Worm (Caenorhabditis elegans) whole organism, young adult: ENCODE measurements around the gene ltd-1.

Experiments used
- B0035.1 ChIP-seq: sonication (generic microtip); optimal IDR thresholded peaks from 2 replicates; lab custom pipeline; 2016; ENCODE audit warnings: missing genetic modification characterization, mild to moderate bottlenecking, missing compliant biosample characterization, missing genotype, missing genetic modification reagents
- T26A5.8 ChIP-seq: sonication (generic microtip); optimal IDR thresholded peaks from 2 replicates; lab custom pipeline; 2016; ENCODE audit warnings: missing genetic modification characterization, missing compliant biosample characterization
- Y53F4B.3 ChIP-seq: fragments of 200-800 bp; sonication (Bioruptor generic); IDR thresholded peaks from 2 replicates; pipeline ENCODE4 v1.3.6; 2022; ENCODE audit warnings: missing genetic modification reagents, missing genetic modification characterization, missing compliant biosample characterization
- ZK185.1 ChIP-seq: sonication (generic microtip); optimal IDR thresholded peaks from 2 replicates; lab custom pipeline; 2016; ENCODE audit warnings: mild to moderate bottlenecking, missing genetic modification characterization, missing compliant biosample characterization; ENCODE audit not compliant: poor library complexity, severe bottlenecking
- bed-2 ChIP-seq: fragments of 200-800 bp; sonication (Bioruptor generic); IDR thresholded peaks from 2 replicates; pipeline ENCODE4 v1.3.6; 2022; ENCODE audit warnings: missing genetic modification reagents, missing genetic modification characterization, missing compliant biosample characterization
- efl-1 ChIP-seq: fragments of 150-350 bp; optimal IDR thresholded peaks from 2 replicates; lab custom pipeline; 2014; ENCODE audit warnings: missing biosample characterization, missing genetic modification reagents, missing genetic modification characterization
- egl-18 ChIP-seq: fragments of 200-800 bp; sonication (Bioruptor generic); IDR thresholded peaks from 2 replicates; pipeline ENCODE4 v1.3.6; 2022; ENCODE audit warnings: missing genetic modification reagents, missing genetic modification characterization, missing compliant biosample characterization
- hrde-1 ChIP-seq: sonication (generic microtip); optimal IDR thresholded peaks from 2 replicates; lab custom pipeline; 2016; ENCODE audit warnings: missing genetic modification characterization, mild to moderate bottlenecking, missing compliant biosample characterization, moderate library complexity, missing genotype, missing genetic modification reagents, borderline replicate concordance
- nhr-179 ChIP-seq: sonication (generic microtip); optimal IDR thresholded peaks from 2 replicates; lab custom pipeline; 2016; ENCODE audit warnings: mild to moderate bottlenecking, missing genetic modification characterization, missing compliant biosample characterization
- rec-8 ChIP-seq, 2 experiments: sonication (generic microtip); optimal IDR thresholded peaks; 2 replicates each; lab custom pipeline; 2016; ENCODE audit warnings: mild to moderate bottlenecking in 2 of 2, missing genetic modification characterization in 2 of 2, missing genetic modification reagents in 2 of 2, missing genotype in 2 of 2, missing biosample characterization in 1 of 2, missing compliant biosample characterization in 1 of 2, moderate library complexity in 1 of 2
- unc-62 ChIP-seq: fragments of 150-350 bp; optimal IDR thresholded peaks from 2 replicates; lab custom pipeline; 2014; ENCODE audit warnings: missing biosample characterization, missing genetic modification reagents, missing genetic modification characterization

DNA sequence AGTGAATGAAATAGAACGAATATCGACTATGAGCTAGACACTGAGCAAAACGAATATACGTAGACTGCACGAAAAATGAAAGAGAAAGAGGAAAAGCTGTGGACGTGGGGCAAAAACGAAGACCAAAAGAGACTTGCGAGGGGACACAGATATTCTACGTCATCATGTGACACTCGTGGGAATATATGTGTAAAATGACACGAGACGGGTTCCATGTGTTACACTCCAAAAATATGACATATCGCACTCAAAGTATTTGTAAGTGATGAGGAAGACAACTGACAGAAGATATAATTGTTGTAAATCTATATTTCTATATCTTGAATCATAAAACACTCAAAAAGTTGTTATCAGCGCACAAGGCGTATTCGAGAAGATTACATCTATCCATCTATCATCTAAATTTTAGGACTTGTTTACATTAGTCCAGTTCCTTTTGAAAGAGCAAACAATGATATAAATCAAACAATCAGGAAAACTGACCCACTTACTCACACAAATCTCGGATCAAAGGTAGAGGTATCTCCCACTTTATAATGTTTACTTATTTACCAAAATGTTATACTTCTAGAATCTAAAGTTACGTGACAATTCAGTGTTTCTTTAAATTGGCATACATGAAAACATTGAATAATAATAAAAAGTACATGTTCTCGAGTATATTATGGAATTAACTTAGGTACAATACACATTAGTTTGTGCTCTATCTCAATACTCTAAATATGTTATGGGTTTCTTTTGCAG lies 20.6 kb downstream of the ltd-1 start:
- TF ChIP-seq ZK185.1 (tag; lab: Kevin White, UChicago): no peak
- TF ChIP-seq B0035.1 (tag; lab: Kevin White, UChicago): no peak
- no peak for TF ChIP-seq nhr-179
- TF ChIP-seq efl-1 (GFP tag; lab: Kevin White, UChicago): no peak
- no peak for TF ChIP-seq egl-18 (GFP tag; lab: Robert Waterston, UW)
- no peak for TF ChIP-seq rec-8 (tag; optimal IDR thresholded peaks at IDR 0.05; lab: Kevin White, UChicago)
- no peak for TF ChIP-seq hrde-1 (tag; lab: Kevin White, UChicago)
- TF ChIP-seq unc-62 (GFP tag; lab: Kevin White, UChicago): no peak
- TF ChIP-seq bed-2: no peak
- TF ChIP-seq Y53F4B.3 (GFP tag; lab: Robert Waterston, UW): no peak
- TF ChIP-seq T26A5.8: no peak
